Fruit fly (Drosophila melanogaster) whole organism, wandering third instar larva: ENCODE measurements around the gene CG4558.

Experiments used
- Abd-B ChIP-seq: fragments of >200 bp; optimal IDR thresholded peaks from 2 replicates; lab custom pipeline; 2017; ENCODE audit warnings: missing biosample characterization, missing genetic modification characterization
- CG32264 ChIP-seq: fragments of 200-800 bp; sonication (Bioruptor generic); optimal IDR thresholded peaks from 2 replicates; lab custom pipeline; 2016; ENCODE audit warnings: missing biosample characterization, missing genetic modification characterization
- CG9705 ChIP-seq: fragments of 200-800 bp; sonication (Bioruptor generic); optimal IDR thresholded peaks from 2 replicates; lab custom pipeline; 2018; ENCODE audit warnings: missing biosample characterization, mild to moderate bottlenecking, missing genetic modification characterization
- CrebA ChIP-seq: fragments of 200-800 bp; sonication (Bioruptor generic); optimal IDR thresholded peaks from 2 replicates; lab custom pipeline; 2016; ENCODE audit warnings: missing biosample characterization, mild to moderate bottlenecking, missing genetic modification characterization, borderline replicate concordance
- Dfd ChIP-seq: fragments of >200 bp; optimal IDR thresholded peaks from 2 replicates; lab custom pipeline; 2017; ENCODE audit warnings: missing biosample characterization, missing genetic modification characterization
- Dif ChIP-seq: fragments of 200-275, 200-300 bp; sonication (Bioruptor generic); optimal IDR thresholded peaks from 2 replicates; lab custom pipeline; 2018; ENCODE audit warnings: missing biosample characterization, missing genetic modification characterization; ENCODE audit not compliant: partially characterized antibody
- GATAd ChIP-seq: sonication (Bioruptor generic); optimal IDR thresholded peaks from 2 replicates; lab custom pipeline; 2016; ENCODE audit warnings: missing biosample characterization, missing genetic modification characterization
- HLH106 ChIP-seq: fragments of 200-800 bp; optimal IDR thresholded peaks from 3 replicates; lab custom pipeline; 2019; ENCODE audit warnings: missing biosample characterization, mild to moderate bottlenecking, missing genetic modification characterization, moderate library complexity
- Hnf4 ChIP-seq: fragments of 200-800 bp; sonication (Bioruptor generic); optimal IDR thresholded peaks from 2 replicates; lab custom pipeline; 2016; ENCODE audit warnings: missing biosample characterization, mild to moderate bottlenecking, missing genetic modification characterization
- Hr78 ChIP-seq: fragments of >200 bp; optimal IDR thresholded peaks from 2 replicates; lab custom pipeline; 2017; ENCODE audit warnings: missing biosample characterization, missing genetic modification characterization
- Hr83 ChIP-seq: fragments of 200-300 bp; sonication (Bioruptor generic); optimal IDR thresholded peaks from 2 replicates; lab custom pipeline; 2016; ENCODE audit warnings: missing biosample characterization, mild to moderate bottlenecking, missing genetic modification characterization, moderate library complexity; ENCODE audit not compliant: poor library complexity, severe bottlenecking
- Mio ChIP-seq: sonication (Bioruptor generic); optimal IDR thresholded peaks from 2 replicates; lab custom pipeline; 2016; ENCODE audit warnings: missing biosample characterization, missing genetic modification characterization
- Myc ChIP-seq: fragments of >200 bp; optimal IDR thresholded peaks from 2 replicates; lab custom pipeline; 2017
- N ChIP-seq: fragments of >200 bp; optimal IDR thresholded peaks from 2 replicates; lab custom pipeline; 2018; ENCODE audit warnings: missing biosample characterization, missing external identifiers, missing genetic modification characterization
- OdsH ChIP-seq: fragments of 200-800 bp; sonication (Bioruptor generic); optimal IDR thresholded peaks from 2 replicates; lab custom pipeline; 2016; ENCODE audit warnings: missing biosample characterization, mild to moderate bottlenecking, missing genetic modification characterization
- Rel ChIP-seq, 2 experiments: fragments of 200-800 bp; sonication (Bioruptor generic) in 1 of 2; optimal IDR thresholded peaks; 2 replicates in 1 of 2; 3 replicates in 1 of 2; lab custom pipeline; 2016 to 2019; ENCODE audit warnings: mild to moderate bottlenecking in 2 of 2, missing biosample characterization in 2 of 2, missing genetic modification characterization in 2 of 2, moderate library complexity in 1 of 2
- Sp1 ChIP-seq: fragments of 200-800 bp; sonication (Bioruptor generic); optimal IDR thresholded peaks from 3 replicates; lab custom pipeline; 2019; ENCODE audit warnings: missing biosample characterization, mild to moderate bottlenecking, missing genetic modification characterization, moderate library complexity
- Vsx2 ChIP-seq: fragments of 200-300, 225-300 bp; sonication (Bioruptor generic); optimal IDR thresholded peaks from 2 replicates; lab custom pipeline; 2018; ENCODE audit warnings: missing biosample characterization, missing genetic modification characterization; ENCODE audit not compliant: partially characterized antibody
- br ChIP-seq: fragments of 200-800 bp; sonication (Bioruptor generic); optimal IDR thresholded peaks from 2 replicates; lab custom pipeline; 2016; ENCODE audit warnings: missing biosample characterization, missing genetic modification characterization
- brk ChIP-seq: fragments of 200-800 bp; sonication (Bioruptor generic); optimal IDR thresholded peaks from 2 replicates; lab custom pipeline; 2016; ENCODE audit warnings: missing biosample characterization, mild to moderate bottlenecking, missing genetic modification characterization
- dl ChIP-seq, 2 experiments: fragments of 175-275, 200-275 bp in 1 of 2; fragments of 200-275 bp in 1 of 2; sonication (Bioruptor generic); optimal IDR thresholded peaks; lab custom pipeline; 2018; ENCODE audit warnings: mild to moderate bottlenecking in 2 of 2, missing biosample characterization in 2 of 2, missing genetic modification characterization in 2 of 2, moderate library complexity in 2 of 2; ENCODE audit not compliant: partially characterized antibody in 2 of 2, insufficient read depth in 1 of 2
- dmrt93B ChIP-seq: fragments of 200-800 bp; sonication (Bioruptor generic); optimal IDR thresholded peaks from 2 replicates; lab custom pipeline; 2018; ENCODE audit warnings: missing biosample characterization, mild to moderate bottlenecking, missing genetic modification characterization
- dsf ChIP-seq: sonication (Bioruptor generic); optimal IDR thresholded peaks from 2 replicates; lab custom pipeline; 2016; ENCODE audit warnings: missing biosample characterization, missing genetic modification characterization, borderline replicate concordance
- ey ChIP-seq: fragments of 200-800 bp; sonication (Bioruptor generic); optimal IDR thresholded peaks from 2 replicates; lab custom pipeline; 2016; ENCODE audit warnings: missing biosample characterization, missing genetic modification characterization
- foxo ChIP-seq, 2 experiments: fragments of 200-800 bp; sonication (Bioruptor generic); optimal IDR thresholded peaks; 2 replicates in 1 of 2; 3 replicates in 1 of 2; lab custom pipeline; 2016 to 2017; ENCODE audit warnings: missing biosample characterization in 2 of 2, missing genetic modification characterization in 2 of 2
- fru ChIP-seq: fragments of 200-800 bp; sonication (Bioruptor generic); optimal IDR thresholded peaks from 3 replicates; lab custom pipeline; 2016; ENCODE audit warnings: missing biosample characterization, mild to moderate bottlenecking, missing genetic modification characterization
- h ChIP-seq: fragments of 200-800 bp; sonication (Bioruptor generic); optimal IDR thresholded peaks from 3 replicates; lab custom pipeline; 2016; ENCODE audit warnings: missing biosample characterization, mild to moderate bottlenecking, missing genetic modification characterization
- jim ChIP-seq: fragments of 175-275, 200-325 bp; sonication (Bioruptor generic); optimal IDR thresholded peaks from 2 replicates; lab custom pipeline; 2016; ENCODE audit warnings: missing biosample characterization, mild to moderate bottlenecking, missing genetic modification characterization
- lola ChIP-seq: fragments of >200 bp; optimal IDR thresholded peaks from 2 replicates; lab custom pipeline; 2017; ENCODE audit warnings: missing biosample characterization, missing genetic modification characterization
- pan ChIP-seq: fragments of >200 bp; optimal IDR thresholded peaks from 2 replicates; lab custom pipeline; 2017
- psq ChIP-seq: fragments of 200-800 bp; sonication (Bioruptor generic); optimal IDR thresholded peaks from 3 replicates; lab custom pipeline; 2017; ENCODE audit warnings: missing biosample characterization, mild to moderate bottlenecking, missing genetic modification characterization, moderate library complexity
- rgr ChIP-seq: fragments of 200-800 bp; sonication (Bioruptor generic); optimal IDR thresholded peaks from 3 replicates; lab custom pipeline; 2016; ENCODE audit warnings: missing biosample characterization, mild to moderate bottlenecking, missing genetic modification characterization
- sage ChIP-seq: fragments of 200-800 bp; sonication (Bioruptor generic); optimal IDR thresholded peaks from 2 replicates; lab custom pipeline; 2016; ENCODE audit warnings: missing biosample characterization, mild to moderate bottlenecking, missing genetic modification characterization
- sv ChIP-seq: fragments of 200-800 bp; sonication (Bioruptor generic); optimal IDR thresholded peaks from 3 replicates; lab custom pipeline; 2016; ENCODE audit warnings: missing biosample characterization, missing genetic modification characterization
- tai ChIP-seq: sonication (Bioruptor generic); optimal IDR thresholded peaks from 2 replicates; lab custom pipeline; 2016; ENCODE audit warnings: missing biosample characterization, missing genetic modification characterization
- usp ChIP-seq: fragments of >200 bp; optimal IDR thresholded peaks from 2 replicates; lab custom pipeline; 2017; ENCODE audit warnings: missing biosample characterization, missing genetic modification characterization
- woc ChIP-seq: sonication (Bioruptor generic); optimal IDR thresholded peaks from 2 replicates; lab custom pipeline; 2016; ENCODE audit warnings: missing biosample characterization, mild to moderate bottlenecking, missing genetic modification characterization

The CG4558 gene

DNA sequence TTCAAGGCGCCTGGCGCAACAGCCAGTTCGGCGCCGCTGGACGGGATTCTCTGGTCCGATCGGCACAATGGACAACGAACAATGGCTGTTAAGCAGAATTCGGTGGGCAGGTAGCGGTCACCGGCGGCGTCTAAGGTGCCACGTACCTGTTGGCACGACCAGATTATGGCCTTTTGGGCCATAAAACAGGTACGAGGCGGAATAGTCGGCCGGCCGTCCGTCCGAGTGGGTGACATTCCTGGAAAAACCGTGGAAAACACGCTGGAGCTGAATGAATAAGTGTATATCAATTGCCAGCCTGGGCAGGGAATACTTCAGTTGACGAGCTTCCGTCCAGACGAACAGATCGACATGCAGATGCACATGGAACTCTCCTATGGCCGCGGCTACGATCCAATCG lies 26.7 kb upstream of the CG4558 start, which contains the start of gene Atx-1:
Gene Atx-1, plus strand, starts transcription at position 301 of the 400 bp plus-strand sequence.
- no peak for TF ChIP-seq HLH106 (tag; lab: Kevin White, UChicago)
- no peak for TF ChIP-seq Hr78 (GFP tag; lab: Kevin White, UChicago)
- TF ChIP-seq fru = no peak
- TF ChIP-seq CG9705 (GFP tag; lab: Kevin White, UChicago) = no peak
- TF ChIP-seq Dfd (GFP tag; lab: Kevin White, UChicago) = no peak
- TF ChIP-seq sv = no peak
- no peak for TF ChIP-seq CrebA (GFP tag; lab: Kevin White, UChicago)
- TF ChIP-seq woc (GFP tag; lab: Kevin White, UChicago) = no peak
- TF ChIP-seq, all 38 proteins: peak for 0

DNA sequence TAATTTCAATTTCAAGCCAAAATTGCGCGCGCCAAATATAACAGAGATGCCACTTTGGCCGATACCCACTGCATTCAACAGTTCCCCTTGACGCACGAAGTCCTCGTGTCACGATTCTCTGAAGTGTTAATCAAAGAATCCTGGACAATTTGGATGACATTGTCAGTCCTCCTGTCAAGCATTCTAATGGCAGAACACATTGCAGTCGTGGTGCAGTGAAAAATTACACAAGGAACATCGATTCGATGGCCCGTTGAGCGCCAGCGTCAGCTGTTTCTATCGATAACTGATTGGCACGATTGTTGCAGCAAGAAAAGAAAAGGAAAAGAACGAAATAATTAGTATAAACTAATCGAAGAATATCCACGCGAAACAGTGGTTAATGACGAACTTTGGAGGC lies 25.4 kb upstream of the CG4558 start, which contains the start of gene nonC:
Gene nonC, plus strand, starts transcription at position 294 of the 400 bp plus-strand sequence.
- peak; percentile 93 for TF ChIP-seq Myc (lab: Kevin White, UChicago)
- no peak for TF ChIP-seq Hnf4 (GFP tag; lab: Kevin White, UChicago)

DNA sequence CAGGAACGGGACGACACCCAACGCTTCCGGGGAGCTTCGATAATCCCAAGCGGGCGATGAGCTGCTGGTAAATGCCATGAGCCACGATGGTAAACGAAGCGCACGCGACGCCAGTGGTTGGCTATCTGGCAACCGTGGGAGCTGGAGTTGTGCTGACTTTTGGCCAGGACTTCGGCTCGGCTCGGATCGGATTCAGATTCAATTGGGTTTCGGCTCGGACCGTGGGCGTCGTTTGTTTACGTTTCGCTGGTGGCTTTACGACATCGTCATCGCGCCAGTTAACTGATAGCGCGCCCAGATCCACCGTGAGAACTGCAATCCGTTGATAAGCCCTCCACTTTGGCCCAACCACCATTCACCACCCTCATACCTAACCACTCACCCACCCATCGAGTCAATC lies 17.0 kb upstream of the CG4558 start, which contains the start of gene mAChR-C:
Gene mAChR-C, minus strand, starts transcription at position 101 of the 400 bp plus-strand sequence.
- TF ChIP-seq Dif (GFP tag; lab: Kevin White, UChicago) = no peak
- no peak for TF ChIP-seq Dfd (GFP tag; lab: Kevin White, UChicago)
- no peak for TF ChIP-seq Myc (lab: Kevin White, UChicago)
- no peak for TF ChIP-seq CrebA (GFP tag; lab: Kevin White, UChicago)
- TF ChIP-seq dmrt93B (GFP tag; lab: Kevin White, UChicago) = no peak
- TF ChIP-seq Hnf4 (GFP tag; lab: Kevin White, UChicago) = no peak
- no peak for TF ChIP-seq ey (GFP tag; lab: Kevin White, UChicago)
- no peak for TF ChIP-seq dsf (GFP tag; lab: Kevin White, UChicago)
- TF ChIP-seq Mio (GFP tag; lab: Kevin White, UChicago) = no peak
- TF ChIP-seq CG32264 (GFP tag; lab: Kevin White, UChicago) = no peak
- TF ChIP-seq br (GFP tag; lab: Kevin White, UChicago) = no peak
- no peak for TF ChIP-seq h (GFP tag; lab: Kevin White, UChicago)
- no peak for TF ChIP-seq N (GFP tag; lab: Kevin White, UChicago)
- TF ChIP-seq pan = no peak
- TF ChIP-seq brk (GFP tag; lab: Kevin White, UChicago) = no peak
- no peak for TF ChIP-seq Vsx2 (GFP tag; lab: Kevin White, UChicago)
- no peak for TF ChIP-seq Hr78 (GFP tag; lab: Kevin White, UChicago)
- no peak for TF ChIP-seq usp (GFP tag; lab: Kevin White, UChicago)
- no peak for TF ChIP-seq foxo (GFP tag; optimal IDR thresholded peaks at IDR 0.05; lab: Kevin White, UChicago)
- no peak for TF ChIP-seq Abd-B (GFP tag; lab: Kevin White, UChicago)

dm6 chrX:6843841-6844440 lies 5.6 kb upstream of the CG4558 start, which contains the start of the genes CG14435 and Tmf:
Gene CG14435 (minus strand): TSS chrX:6843921.
Gene Tmf (plus strand): TSS chrX:6844341.
- TF ChIP-seq Abd-B (GFP tag; lab: Kevin White, UChicago) (no peak), Mio (GFP tag; lab: Kevin White, UChicago) (no peak), foxo (GFP tag; optimal IDR thresholded peaks at IDR 0.05; lab: Kevin White, UChicago) (peak in 1 of 2 experiments; percentile 82), fru (peak; percentile 70), br (GFP tag; lab: Kevin White, UChicago) (peak; percentile 42), woc (GFP tag; lab: Kevin White, UChicago) (peak; percentile 68), Vsx2 (GFP tag; lab: Kevin White, UChicago) (no peak), OdsH (GFP tag; lab: Kevin White, UChicago) (peak; percentile 56), CrebA (GFP tag; lab: Kevin White, UChicago) (no peak), sv (peak; percentile 67), psq (peak; percentile 69), lola (no peak), usp (GFP tag; lab: Kevin White, UChicago) (no peak), Rel (GFP tag; optimal IDR thresholded peaks at IDR 0.05; lab: Kevin White, UChicago) (no peak), Rel (tag; optimal IDR thresholded peaks at IDR 0.05; lab: Kevin White, UChicago) (peak; percentile 43), h (GFP tag; lab: Kevin White, UChicago) (peak; percentile 69), Dif (GFP tag; lab: Kevin White, UChicago) (no peak), Hr83 (GFP tag; lab: Kevin White, UChicago) (no peak), dmrt93B (GFP tag; lab: Kevin White, UChicago) (peak; percentile 71), Hr78 (GFP tag; lab: Kevin White, UChicago) (no peak), Dfd (GFP tag; lab: Kevin White, UChicago) (no peak), dsf (GFP tag; lab: Kevin White, UChicago) (peak; percentile 47), ey (GFP tag; lab: Kevin White, UChicago) (peak; percentile 54), brk (GFP tag; lab: Kevin White, UChicago) (no peak), pan (no peak), CG32264 (GFP tag; lab: Kevin White, UChicago) (no peak), GATAd (GFP tag; lab: Kevin White, UChicago) (no peak), N (GFP tag; lab: Kevin White, UChicago) (no peak), rgr (peak; percentile 76), HLH106 (tag; lab: Kevin White, UChicago) (peak; percentile 86), sage (GFP tag; lab: Kevin White, UChicago) (peak; percentile 17), jim (GFP tag; lab: Kevin White, UChicago) (no peak), Sp1 (GFP tag; lab: Kevin White, UChicago) (peak; percentile 81), dl (GFP tag; optimal IDR thresholded peaks at IDR 0.05; lab: Kevin White, UChicago; ENCODE audit: insufficient read depth in 1 of 2, partially characterized antibody in 2 of 2) (no peak), tai (GFP tag; lab: Kevin White, UChicago) (no peak)
